Fruit fly (Drosophila melanogaster) Kc167 (cell line): Measurements from ENCODE around the gene Larp4B.

Source experiments
- Myc ChIP-seq: fragments of >200 bp; optimal IDR thresholded peaks from 2 replicates; lab custom pipeline; 2017; ENCODE audit warnings: missing external identifiers
- Sin3A ChIP-seq: fragments of >200 bp; optimal IDR thresholded peaks from 2 replicates; lab custom pipeline; 2018; ENCODE audit warnings: missing external identifiers
- h ChIP-seq: fragments of >200 bp; optimal IDR thresholded peaks from 3 replicates; lab custom pipeline; 2018; ENCODE audit warnings: missing external identifiers
- insv ChIP-seq: fragments of >200 bp; optimal IDR thresholded peaks from 3 replicates; lab custom pipeline; 2018; ENCODE audit warnings: missing external identifiers
- psq ChIP-seq: fragments of >200 bp; optimal IDR thresholded peaks from 2 replicates; lab custom pipeline; 2017; ENCODE audit warnings: missing external identifiers
- ttk ChIP-seq: sonication (Bioruptor generic); optimal IDR thresholded peaks from 2 replicates; lab custom pipeline; 2017; ENCODE audit warnings: missing external identifiers

Gene Larp4B

DNA sequence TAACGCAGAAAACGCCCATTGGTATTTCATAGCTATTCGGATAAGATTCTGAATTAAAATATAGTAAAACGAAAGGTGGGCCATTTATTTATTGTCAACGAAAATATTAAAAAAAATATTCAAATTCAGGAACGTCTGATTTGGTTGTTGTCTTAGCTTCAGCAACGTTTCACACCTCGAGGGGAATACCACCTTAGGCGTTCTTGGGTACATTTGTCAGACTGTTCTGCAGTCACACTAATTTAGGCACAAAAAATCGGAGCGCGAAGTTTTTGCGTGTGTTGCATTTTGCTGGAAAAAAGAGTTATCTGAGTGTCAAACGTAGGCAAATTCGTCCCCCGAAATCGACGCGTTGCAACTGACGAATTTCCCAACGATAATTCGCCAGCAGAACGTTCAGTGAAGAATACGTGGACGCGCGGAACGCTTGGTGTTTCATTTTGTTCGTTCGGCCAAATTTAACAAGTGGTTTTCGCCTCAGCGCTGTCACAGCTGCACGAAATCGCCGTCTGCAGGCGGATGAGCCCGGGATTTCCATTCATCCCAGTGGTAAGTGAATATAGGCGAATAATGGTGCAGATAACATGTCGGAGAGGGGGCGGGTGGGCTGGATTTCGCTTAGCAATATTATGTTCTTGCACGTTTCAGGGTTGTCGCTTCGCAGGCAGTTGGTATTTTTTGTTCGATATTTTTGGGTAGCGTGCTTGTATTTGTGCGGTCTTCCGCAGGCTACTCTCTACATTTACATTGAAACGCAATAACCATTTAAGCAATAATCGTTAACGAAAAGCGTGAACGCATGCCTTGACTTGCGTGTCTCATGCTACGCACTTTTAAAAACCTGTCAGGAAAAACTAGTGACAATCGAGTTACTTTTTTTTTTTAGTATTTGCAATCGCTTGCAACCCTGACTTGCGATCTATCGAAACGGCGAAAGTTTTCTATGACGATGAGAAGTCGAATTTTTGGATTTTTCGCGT is at the start of gene Larp4B:
Larp4B (plus strand) TSS at position 99 of the 980 bp plus-strand sequence.
- TF ChIP-seq Myc (lab: Kevin White, UChicago), result no peak
- no peak for TF ChIP-seq Sin3A
- no peak for TF ChIP-seq h (lab: Kevin White, UChicago)
- TF ChIP-seq psq, result no peak
- TF ChIP-seq insv (lab: Kevin White, UChicago), result no peak
- TF ChIP-seq ttk, result no peak

DNA sequence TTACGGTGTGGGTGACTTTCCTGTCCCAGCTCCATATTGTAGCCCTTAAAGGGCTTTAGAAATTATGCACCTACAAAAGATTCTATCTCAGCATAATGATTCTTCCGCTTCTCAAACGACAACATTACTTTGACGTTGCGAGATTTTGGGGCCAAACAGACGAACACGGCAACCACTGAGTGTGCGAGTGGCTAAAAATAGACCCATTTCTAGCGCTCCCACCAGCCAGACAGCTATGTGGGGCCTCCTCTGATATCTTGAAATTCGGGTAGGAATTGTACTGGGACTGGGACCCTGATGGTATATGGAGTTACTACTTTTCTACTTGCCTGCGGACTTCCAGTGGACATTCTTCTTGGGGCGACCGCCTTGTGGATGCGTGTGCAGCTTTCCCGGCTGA is 46.8 kb upstream of the Larp4B start:
- no peak for TF ChIP-seq h (lab: Kevin White, UChicago)
- no peak for TF ChIP-seq ttk
- no peak for TF ChIP-seq insv (lab: Kevin White, UChicago)
- TF ChIP-seq Sin3A, result no peak
- no peak for TF ChIP-seq Myc (lab: Kevin White, UChicago)
- TF ChIP-seq psq, result no peak

DNA sequence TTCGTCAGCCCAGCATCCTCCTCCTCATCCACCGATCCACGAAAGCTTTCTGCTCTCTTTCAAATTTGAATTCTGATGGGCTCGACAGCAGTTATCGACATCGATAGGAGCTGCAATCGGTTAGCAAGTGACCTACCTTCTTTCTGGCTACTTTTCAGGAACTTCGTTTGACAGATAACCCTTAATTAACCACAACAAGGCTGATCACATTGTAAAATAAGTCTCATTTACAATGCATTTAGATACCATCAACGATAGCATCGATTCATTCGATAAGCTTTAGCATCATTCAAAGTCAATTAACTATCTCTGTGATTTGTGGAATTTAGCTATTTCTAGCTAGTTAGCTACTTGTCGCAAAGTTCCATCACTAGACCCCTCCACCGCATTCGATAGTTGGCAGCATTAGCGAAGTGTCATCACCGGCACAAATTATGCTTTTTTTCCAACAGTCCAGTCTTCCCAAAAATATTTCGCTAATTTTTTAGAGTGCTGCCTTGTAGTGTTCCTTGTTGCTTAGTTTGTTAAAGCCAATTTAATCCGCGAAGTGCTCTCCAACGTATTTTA is 46.0 kb upstream of the Larp4B start, which contains the start of the genes MnM and Girdin:
MnM (minus strand) TSS at position 51 of the 567 bp plus-strand sequence.
Girdin (plus strand) TSS at position 401 of the 567 bp plus-strand sequence.
- TF ChIP-seq psq, result no peak
- TF ChIP-seq Sin3A, result no peak
- TF ChIP-seq Myc (lab: Kevin White, UChicago), result no peak
- TF ChIP-seq ttk, result no peak
- TF ChIP-seq insv (lab: Kevin White, UChicago), result no peak
- no peak for TF ChIP-seq h (lab: Kevin White, UChicago)

DNA sequence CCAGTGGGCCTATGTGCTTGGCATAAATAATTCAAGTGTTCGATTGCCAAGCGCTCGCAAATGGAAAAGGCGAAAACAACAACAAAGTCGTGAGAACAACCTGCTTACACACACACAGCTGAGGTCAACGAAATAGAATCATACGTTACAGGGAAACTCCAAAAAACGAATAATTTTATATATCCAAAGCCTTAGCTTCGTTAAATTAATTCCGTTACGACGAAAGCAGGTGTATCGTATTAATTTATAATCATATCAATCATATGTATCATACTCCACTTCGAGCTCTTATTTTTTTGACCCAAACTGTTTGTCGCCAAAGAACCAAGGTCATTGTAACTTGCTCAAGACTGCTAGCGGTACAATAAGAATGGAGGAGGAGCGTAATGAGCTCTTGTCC is 45.2 kb upstream of the Larp4B start:
- TF ChIP-seq Sin3A, result no peak
- TF ChIP-seq psq, result no peak
- TF ChIP-seq Myc (lab: Kevin White, UChicago), result no peak
- TF ChIP-seq ttk, result no peak

DNA sequence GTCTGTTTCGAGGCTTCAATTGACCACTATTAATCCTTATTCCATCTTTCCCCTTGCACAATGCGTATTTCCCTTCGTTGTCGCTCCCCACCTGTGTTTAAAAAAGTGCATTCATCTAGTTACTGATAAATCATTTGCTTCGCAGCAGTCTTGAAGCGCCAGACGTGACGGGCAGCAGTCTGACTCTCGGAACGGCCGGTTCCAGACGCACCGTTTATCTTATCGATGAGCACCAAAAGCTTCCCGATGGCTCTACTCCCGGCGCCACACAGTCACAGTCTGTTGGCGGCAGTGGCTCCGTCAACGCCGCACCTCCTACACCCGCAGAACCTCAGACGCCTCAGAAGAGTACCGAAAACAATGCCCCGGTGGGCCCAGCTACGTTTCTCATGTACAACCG is 40.5 kb upstream of the Larp4B start, which contains the start of gene CG42494:
CG42494 (plus strand) TSS at position 301 of the 400 bp plus-strand sequence.
- TF ChIP-seq Myc (lab: Kevin White, UChicago) (no peak), ttk (no peak), insv (lab: Kevin White, UChicago) (no peak), h (lab: Kevin White, UChicago) (no peak), Sin3A (no peak), psq (no peak)

DNA sequence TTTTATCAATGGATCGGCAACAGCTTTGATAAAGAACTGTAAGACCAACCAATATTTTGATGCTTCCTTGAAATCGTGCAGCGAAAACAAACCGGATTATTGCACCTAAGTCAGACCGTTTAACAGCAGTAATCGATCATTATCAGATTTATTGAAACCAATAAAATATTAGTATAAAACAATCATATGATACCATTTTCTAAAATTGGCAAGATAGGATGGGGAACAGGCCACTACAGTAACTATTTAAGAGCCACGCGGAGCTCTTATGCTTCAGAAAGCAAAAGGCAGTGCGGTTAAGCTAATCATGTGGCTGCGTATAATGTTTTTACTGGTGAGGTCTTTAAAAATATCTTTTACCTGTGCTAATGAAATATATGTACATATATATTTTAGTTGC is 38.3 kb upstream of the Larp4B start, which contains the start of gene CG32284:
CG32284 (plus strand) TSS at position 301 of the 400 bp plus-strand sequence.
- no peak for TF ChIP-seq psq
- TF ChIP-seq Myc (lab: Kevin White, UChicago), result no peak
- TF ChIP-seq h (lab: Kevin White, UChicago), result no peak
- TF ChIP-seq Sin3A, result no peak
- TF ChIP-seq insv (lab: Kevin White, UChicago), result no peak
- no peak for TF ChIP-seq ttk

DNA sequence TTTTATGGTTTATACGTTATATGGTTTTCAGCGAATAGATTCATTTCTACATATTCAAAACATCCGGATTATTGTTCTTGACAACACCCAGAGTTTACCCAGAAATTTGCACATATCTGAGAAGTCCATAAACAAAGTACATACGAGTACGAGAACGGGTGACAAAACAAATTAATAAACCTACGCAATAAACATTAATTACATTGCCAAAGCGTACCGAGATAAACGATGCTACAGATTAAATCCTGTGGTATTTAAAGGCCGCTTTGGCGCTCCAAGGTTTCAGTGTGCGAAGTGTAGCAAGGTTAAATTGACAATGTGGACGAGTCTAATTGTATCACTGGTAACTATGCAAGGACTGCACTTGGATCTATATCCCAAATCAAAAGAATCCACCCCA is 37.4 kb upstream of the Larp4B start, which contains the start of gene CG14957:
CG14957 (plus strand) TSS at position 301 of the 400 bp plus-strand sequence.
- no peak for TF ChIP-seq insv (lab: Kevin White, UChicago)
- TF ChIP-seq h (lab: Kevin White, UChicago), result no peak
- no peak for TF ChIP-seq psq
- TF ChIP-seq Myc (lab: Kevin White, UChicago), result no peak

DNA sequence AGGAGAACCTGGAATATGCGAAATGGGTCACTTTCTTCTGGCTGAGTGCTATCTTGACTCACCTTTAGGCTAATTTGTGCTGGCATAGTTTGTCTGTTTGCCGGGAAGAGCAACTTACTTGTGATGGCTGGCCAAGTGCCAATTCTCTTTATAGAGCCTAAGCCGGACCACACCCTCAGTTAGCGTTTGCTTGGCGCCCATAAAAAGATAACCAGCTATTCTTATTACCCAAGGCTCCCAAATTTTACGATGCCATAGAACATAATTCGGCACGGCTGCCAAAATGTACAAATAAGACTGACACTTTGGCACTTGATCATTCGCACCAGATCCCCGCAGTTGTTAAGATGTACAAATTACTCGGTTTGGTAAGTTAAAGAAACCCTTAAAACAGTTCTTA is 35.0 kb upstream of the Larp4B start, which contains the start of the genes CG42525 and CG14958:
CG42525 (minus strand) TSS at position 101 of the 400 bp plus-strand sequence.
CG14958 (plus strand) TSS at position 332 of the 400 bp plus-strand sequence.
- TF ChIP-seq insv (lab: Kevin White, UChicago) (no peak), Sin3A (no peak)

DNA sequence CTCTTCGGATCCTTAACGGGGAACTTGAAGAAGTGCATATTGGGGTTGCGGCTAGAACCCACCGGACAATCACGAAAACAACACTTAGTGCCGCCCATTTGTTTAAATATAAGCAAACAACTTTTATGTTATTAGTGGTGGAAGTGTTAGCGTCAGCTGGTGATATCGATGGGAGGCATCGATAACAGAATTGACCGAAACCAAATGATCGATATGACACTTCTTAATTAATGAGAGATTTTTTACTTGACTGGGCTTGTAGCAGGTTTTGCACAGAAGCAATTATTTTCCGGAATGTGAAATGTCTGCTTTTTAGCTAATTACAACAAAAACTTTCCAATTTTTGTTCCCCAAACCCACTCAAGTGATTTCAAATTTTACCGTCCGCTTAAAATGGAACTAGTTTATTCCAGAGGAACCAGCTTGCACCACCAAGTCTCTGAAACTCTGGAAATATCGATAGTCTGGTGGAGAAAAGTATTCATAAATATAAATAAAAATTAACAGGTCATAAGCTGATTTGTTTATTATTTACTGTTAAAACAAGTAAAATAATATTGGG is 32.2 kb upstream of the Larp4B start, which contains the start of gene CG14965:
CG14965 (minus strand) TSS at position 159 of the 562 bp plus-strand sequence.
- TF ChIP-seq ttk (no peak), psq (no peak), h (lab: Kevin White, UChicago) (no peak), Sin3A (no peak), Myc (lab: Kevin White, UChicago) (no peak), insv (lab: Kevin White, UChicago) (no peak)

DNA sequence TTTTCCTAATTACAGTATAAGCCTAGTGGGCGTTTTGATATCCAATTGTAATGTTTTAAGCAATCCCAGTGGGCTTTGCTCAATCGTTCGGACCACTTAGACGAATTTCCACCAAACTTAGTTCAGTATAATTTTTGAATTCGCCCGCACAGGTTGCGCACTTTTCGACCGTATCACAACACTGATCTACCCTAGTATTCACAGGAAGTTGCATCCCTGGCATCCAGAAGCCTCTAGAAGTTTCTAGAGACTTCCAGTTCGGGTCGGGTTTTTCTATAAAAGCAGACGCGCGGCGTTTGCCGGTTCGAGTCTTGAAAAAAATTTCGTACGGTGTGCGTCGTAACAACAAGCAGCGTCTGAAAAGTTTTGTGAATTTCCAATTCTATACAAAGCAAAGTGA is 31.7 kb upstream of the Larp4B start, which contains the start of gene Hsp83:
Hsp83 (plus strand) TSS at position 58 of the 400 bp plus-strand sequence.
- TF ChIP-seq Sin3A (no peak), insv (lab: Kevin White, UChicago) (peak; percentile 70), ttk (no peak)

DNA sequence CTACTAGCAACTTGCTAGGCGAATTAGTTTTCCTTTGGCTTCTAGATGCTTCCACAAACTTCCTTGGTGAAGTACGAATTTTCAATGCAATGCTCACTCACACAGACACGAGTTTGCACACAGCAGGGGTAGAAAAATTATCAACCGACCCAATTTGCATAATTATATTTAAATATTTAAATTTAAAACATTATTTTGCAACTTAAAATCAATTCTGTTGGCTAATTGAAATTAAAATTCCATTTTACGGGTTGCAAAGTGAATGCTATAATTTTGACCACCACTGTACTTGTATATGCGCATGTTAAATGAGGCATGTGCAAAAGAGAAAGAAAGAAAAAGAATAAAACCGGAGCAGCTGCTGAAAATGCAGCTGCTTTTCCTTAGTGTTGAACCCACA is 30.6 kb upstream of the Larp4B start:
- no peak for TF ChIP-seq insv (lab: Kevin White, UChicago)
- no peak for TF ChIP-seq psq
- TF ChIP-seq ttk, result no peak
- TF ChIP-seq Sin3A, result no peak
- TF ChIP-seq h (lab: Kevin White, UChicago), result no peak
- TF ChIP-seq Myc (lab: Kevin White, UChicago), result no peak

DNA sequence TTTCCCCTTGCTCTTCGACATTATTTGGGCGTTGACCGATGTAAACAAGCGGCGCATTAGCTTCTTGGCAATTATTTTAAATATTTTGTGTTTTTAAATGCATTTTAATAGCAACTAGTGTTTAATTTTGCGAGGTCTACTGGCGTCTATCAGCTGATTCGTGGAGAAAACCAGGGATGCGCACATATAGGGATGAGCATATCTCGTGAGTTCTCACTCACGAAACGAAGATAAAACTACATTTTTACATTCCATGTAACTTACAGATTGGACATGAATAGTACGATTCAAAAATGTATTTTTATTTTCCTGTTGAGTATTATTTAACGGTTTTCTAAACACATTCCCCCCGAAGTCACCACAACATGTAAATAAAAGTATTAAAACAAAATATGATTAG is 27.2 kb upstream of the Larp4B start, which contains the start of gene CG14966:
CG14966 (minus strand) TSS at position 168 of the 400 bp plus-strand sequence.
- TF ChIP-seq Sin3A (no peak), Myc (lab: Kevin White, UChicago) (no peak), ttk (no peak), psq (no peak), h (lab: Kevin White, UChicago) (no peak), insv (lab: Kevin White, UChicago) (no peak)
